Worm (Caenorhabditis elegans) whole organism, L1 larva: ENCODE data around the gene T13C2.3.
A peak's percentile ranks its signal among the peaks of the same experiment; 100 is the strongest.

Experiments
- ceh-82 ChIP-seq, 3 experiments: fragments of 150-350 bp in 1 of 3; sonication (generic microtip) in 2 of 3; optimal IDR thresholded peaks; 2 replicates each; lab custom pipeline; 2014 to 2017; ENCODE audit warnings: missing biosample characterization in 3 of 3, missing genetic modification characterization in 3 of 3
- dsc-1 ChIP-seq: sonication (generic microtip); optimal IDR thresholded peaks from 2 replicates; lab custom pipeline; 2016; ENCODE audit warnings: mild to moderate bottlenecking, missing genetic modification characterization, missing compliant biosample characterization
- efl-3 ChIP-seq: fragments of 200-800 bp; sonication (Bioruptor generic); optimal IDR thresholded peaks from 2 replicates; lab custom pipeline; 2018; ENCODE audit warnings: mild to moderate bottlenecking, missing genetic modification characterization, missing compliant biosample characterization
- ets-5 ChIP-seq: fragments of 200-800 bp; sonication (Bioruptor generic); IDR thresholded peaks from 2 replicates; pipeline ENCODE4 v1.3.6; 2022; ENCODE audit warnings: missing genetic modification characterization, missing compliant biosample characterization
- fkh-10 ChIP-seq: sonication (generic microtip); optimal IDR thresholded peaks from 2 replicates; lab custom pipeline; 2017; ENCODE audit warnings: missing biosample characterization, missing genetic modification reagents, missing genetic modification characterization
- fkh-8 ChIP-seq: sonication (generic microtip); optimal IDR thresholded peaks from 2 replicates; lab custom pipeline; 2016; ENCODE audit warnings: mild to moderate bottlenecking, missing genetic modification characterization, missing compliant biosample characterization
- grh-1 ChIP-seq: fragments of 200-800 bp; sonication (Bioruptor generic); IDR thresholded peaks from 2 replicates; pipeline ENCODE4 v1.3.6; 2022; ENCODE audit warnings: missing genetic modification reagents, missing genetic modification characterization, missing compliant biosample characterization
- hlh-17 ChIP-seq: fragments of 200-800 bp; sonication (Bioruptor generic); optimal IDR thresholded peaks from 2 replicates; lab custom pipeline; 2018; ENCODE audit warnings: missing genetic modification characterization, mild to moderate bottlenecking, missing compliant biosample characterization, moderate library complexity, borderline replicate concordance
- hpl-2 ChIP-seq: fragments of 150-350 bp; optimal IDR thresholded peaks from 2 replicates; lab custom pipeline; 2014; ENCODE audit warnings: missing biosample characterization, missing genetic modification reagents, missing genetic modification characterization
- lin-14 ChIP-seq: fragments of 200-800 bp; sonication (Bioruptor generic); optimal IDR thresholded peaks from 2 replicates; lab custom pipeline; 2018; ENCODE audit warnings: mild to moderate bottlenecking, missing genetic modification characterization, moderate library complexity, missing compliant biosample characterization
- lin-35 ChIP-seq, 2 experiments: fragments of 150-350 bp; optimal IDR thresholded peaks; 2 replicates each; lab custom pipeline; 2014; ENCODE audit warnings: missing biosample characterization in 2 of 2, missing genetic modification characterization in 2 of 2, missing genetic modification reagents in 2 of 2
- lin-39 ChIP-seq: fragments of 150-350 bp; optimal IDR thresholded peaks from 2 replicates; lab custom pipeline; 2014; ENCODE audit warnings: missing biosample characterization, missing genetic modification reagents, missing genetic modification characterization
- lsy-2 ChIP-seq, 2 experiments: fragments of 150-350 bp; optimal IDR thresholded peaks; 2 replicates each; lab custom pipeline; 2014; ENCODE audit warnings: missing biosample characterization in 2 of 2, missing genetic modification characterization in 2 of 2
- mab-9 ChIP-seq: fragments of 200-800 bp; sonication (Bioruptor generic); IDR thresholded peaks from 2 replicates; pipeline ENCODE4 v1.3.6; 2022; ENCODE audit warnings: missing genetic modification reagents, missing genetic modification characterization, missing compliant biosample characterization
- mef-2 ChIP-seq: fragments of 150-350 bp; optimal IDR thresholded peaks from 2 replicates; lab custom pipeline; 2014; ENCODE audit warnings: missing biosample characterization, missing genetic modification characterization
- mep-1 ChIP-seq: fragments of 150-350 bp; optimal IDR thresholded peaks from 2 replicates; lab custom pipeline; 2014; ENCODE audit warnings: missing biosample characterization, missing genetic modification characterization
- nhr-11 ChIP-seq: fragments of 150-350 bp; optimal IDR thresholded peaks from 2 replicates; lab custom pipeline; 2014; ENCODE audit warnings: missing biosample characterization, missing genetic modification characterization
- nhr-47 ChIP-seq: sonication (generic microtip); optimal IDR thresholded peaks from 2 replicates; lab custom pipeline; 2016; ENCODE audit warnings: mild to moderate bottlenecking, missing genetic modification characterization, moderate library complexity, missing compliant biosample characterization
- nhr-71 ChIP-seq: sonication (generic microtip); optimal IDR thresholded peaks from 2 replicates; lab custom pipeline; 2016; ENCODE audit warnings: mild to moderate bottlenecking, missing genetic modification characterization, moderate library complexity, missing compliant biosample characterization
- nhr-76 ChIP-seq: sonication (generic microtip); optimal IDR thresholded peaks from 2 replicates; lab custom pipeline; 2017; ENCODE audit warnings: missing biosample characterization, missing genetic modification characterization
- nhr-84 ChIP-seq: sonication (generic microtip); optimal IDR thresholded peaks from 2 replicates; lab custom pipeline; 2017; ENCODE audit warnings: missing biosample characterization, missing genetic modification characterization
- nhr-85 ChIP-seq: sonication (generic microtip); peaks from one replicate; lab custom pipeline; 2016; ENCODE audit warnings: missing genetic modification characterization, inconsistent platforms, missing compliant biosample characterization
- nhr-90 ChIP-seq: sonication (generic microtip); optimal IDR thresholded peaks from 2 replicates; lab custom pipeline; 2016; ENCODE audit warnings: mild to moderate bottlenecking, missing genetic modification characterization, missing compliant biosample characterization; ENCODE audit not compliant: poor library complexity
- sox-4 ChIP-seq: sonication (generic microtip); optimal IDR thresholded peaks from 2 replicates; lab custom pipeline; 2016; ENCODE audit warnings: missing genetic modification characterization, missing compliant biosample characterization
- sptf-1 ChIP-seq: fragments of 150-350 bp; optimal IDR thresholded peaks from 2 replicates; lab custom pipeline; 2014; ENCODE audit warnings: missing biosample characterization, missing genetic modification characterization
- sup-37 ChIP-seq: fragments of 200-800 bp; sonication (Bioruptor generic); optimal IDR thresholded peaks from 2 replicates; lab custom pipeline; 2018; ENCODE audit warnings: mild to moderate bottlenecking, missing genetic modification characterization, missing compliant biosample characterization
- swsn-7 ChIP-seq: sonication (generic microtip); optimal IDR thresholded peaks from 2 replicates; lab custom pipeline; 2016; ENCODE audit warnings: missing genetic modification characterization, missing compliant biosample characterization
- tbx-2 ChIP-seq: sonication (generic microtip); optimal IDR thresholded peaks from 2 replicates; lab custom pipeline; 2016; ENCODE audit warnings: missing genetic modification characterization, missing compliant biosample characterization
- unc-30 ChIP-seq: sonication (generic microtip); optimal IDR thresholded peaks from 2 replicates; lab custom pipeline; 2017; ENCODE audit warnings: missing biosample characterization, missing genetic modification characterization
- unc-86 ChIP-seq: sonication (generic microtip); optimal IDR thresholded peaks from 2 replicates; lab custom pipeline; 2016; ENCODE audit warnings: missing genetic modification characterization, missing compliant biosample characterization
- unc-98 ChIP-seq: fragments of 200-800 bp; sonication (Bioruptor generic); IDR thresholded peaks from 2 replicates; pipeline ENCODE4 v1.3.6; 2022; ENCODE audit warnings: missing genetic modification characterization, missing compliant biosample characterization
- vab-15 ChIP-seq: sonication (generic microtip); optimal IDR thresholded peaks from 2 replicates; lab custom pipeline; 2017; ENCODE audit warnings: missing genotype, mild to moderate bottlenecking, missing genetic modification characterization, missing compliant biosample characterization
- zag-1 ChIP-seq: fragments of 150-350 bp; optimal IDR thresholded peaks from 2 replicates; lab custom pipeline; 2014; ENCODE audit warnings: missing biosample characterization, missing genetic modification characterization
- zip-4 ChIP-seq: fragments of 200-800 bp; sonication (Bioruptor generic); optimal IDR thresholded peaks from 2 replicates; lab custom pipeline; 2018; ENCODE audit warnings: mild to moderate bottlenecking, missing genetic modification characterization, moderate library complexity, missing compliant biosample characterization
- ztf-11 ChIP-seq, 2 experiments: sonication (generic microtip); optimal IDR thresholded peaks; 2 replicates each; lab custom pipeline; 2016 to 2017; ENCODE audit warnings: missing genetic modification characterization in 2 of 2, missing biosample characterization in 1 of 2, missing compliant biosample characterization in 1 of 2

T13C2.3 gene

ce11 chrII:6803024-6803423, 14.0 kb downstream of the T13C2.3 start, which contains the start of gene tab-1:
TSS of gene tab-1 (plus strand) at chrII:6803324.
- TF ChIP-seq sup-37 (GFP tag; lab: Kevin White, UChicago) (no peak), zip-4 (GFP tag; lab: Kevin White, UChicago) (no peak), nhr-71 (tag; lab: Kevin White, UChicago) (no peak), zag-1 (no peak), hlh-17 (no peak), ets-5 (no peak), ztf-11 (tag; optimal IDR thresholded peaks at IDR 0.05; lab: Kevin White, UChicago) (no peak), nhr-76 (no peak), mab-9 (GFP tag; lab: Robert Waterston, UW) (no peak), grh-1 (GFP tag; lab: Robert Waterston, UW) (no peak), ceh-82 (tag; optimal IDR thresholded peaks at IDR 0.05; lab: Kevin White, UChicago) (no peak)

- TF ChIP-seq mef-2 (tag; lab: Kevin White, UChicago) (no peak), unc-86 (no peak), nhr-90 (tag; lab: Kevin White, UChicago) (no peak), nhr-11 (tag; lab: Kevin White, UChicago) (no peak), ztf-11 (tag; optimal IDR thresholded peaks at IDR 0.05; lab: Kevin White, UChicago) (no peak)
Observed at ce11 chrII:6807162-6807561, 18.1 kb downstream of the T13C2.3 start, which contains the start of gene F31E8.5. TSS of gene F31E8.5 (minus strand) at chrII:6807262.

- TF ChIP-seq nhr-85 (tag; lab: Kevin White, UChicago) (no peak), unc-86 (peak; percentile 16), ceh-82 (tag; optimal IDR thresholded peaks at IDR 0.05; lab: Kevin White, UChicago) (peak in 1 of 3 experiments; percentile 31), hlh-17 (no peak), nhr-84 (tag; lab: Kevin White, UChicago) (no peak), fkh-10 (GFP tag; lab: Kevin White, UChicago) (peak; percentile 12), unc-30 (tag; lab: Kevin White, UChicago) (no peak), swsn-7 (peak; percentile 33), unc-98 (GFP tag; lab: Robert Waterston, UW) (no peak), lin-39 (tag; lab: Kevin White, UChicago) (no peak), ets-5 (no peak), tbx-2 (tag; lab: Kevin White, UChicago) (peak; percentile 21), lin-14 (GFP tag; lab: Kevin White, UChicago) (peak; percentile 78), fkh-8 (tag; lab: Kevin White, UChicago) (peak; percentile 51), nhr-71 (tag; lab: Kevin White, UChicago) (peak; percentile 20), nhr-47 (tag; lab: Kevin White, UChicago) (peak; percentile 29), mep-1 (tag; lab: Kevin White, UChicago) (peak; percentile 22), lin-35 (GFP tag; optimal IDR thresholded peaks at IDR 0.05; lab: Kevin White, UChicago) (peak in 1 of 2 experiments; percentile 5), hpl-2 (GFP tag; lab: Kevin White, UChicago) (no peak), lsy-2 (tag; optimal IDR thresholded peaks at IDR 0.05; lab: Kevin White, UChicago) (peak in 1 of 2 experiments; percentile 33), vab-15 (tag; lab: Kevin White, UChicago) (no peak)
Observed at ce11 chrII:6808539-6808938, 19.5 kb downstream of the T13C2.3 start.

- 0 out of 2 replicates have a peak, but pooled peaks have one; percentile 11 for TF ChIP-seq grh-1 (GFP tag; lab: Robert Waterston, UW)
- peak; percentile 79 for TF ChIP-seq dsc-1 (tag; lab: Kevin White, UChicago)
- no peak for TF ChIP-seq nhr-90 (tag; lab: Kevin White, UChicago)
Observed at ce11 chrII:6810663-6811062, 21.6 kb downstream of the T13C2.3 start, which contains the start of gene snt-1. TSS of gene snt-1 (plus strand) at chrII:6810963.

ce11 chrII:6812514-6812913, 23.5 kb downstream of the T13C2.3 start:
- peak; percentile 74 for TF ChIP-seq lin-14 (GFP tag; lab: Kevin White, UChicago)
- TF ChIP-seq sox-4 (tag; lab: Kevin White, UChicago): no peak
- no peak for TF ChIP-seq efl-3 (GFP tag; lab: Kevin White, UChicago)
- no peak for TF ChIP-seq lsy-2 (tag; optimal IDR thresholded peaks at IDR 0.05; lab: Kevin White, UChicago)
- TF ChIP-seq sptf-1: no peak
- TF ChIP-seq mab-9 (GFP tag; lab: Robert Waterston, UW): no peak
